Worm (Caenorhabditis elegans): ENCODE measurements around the gene pqn-65.

DNA sequence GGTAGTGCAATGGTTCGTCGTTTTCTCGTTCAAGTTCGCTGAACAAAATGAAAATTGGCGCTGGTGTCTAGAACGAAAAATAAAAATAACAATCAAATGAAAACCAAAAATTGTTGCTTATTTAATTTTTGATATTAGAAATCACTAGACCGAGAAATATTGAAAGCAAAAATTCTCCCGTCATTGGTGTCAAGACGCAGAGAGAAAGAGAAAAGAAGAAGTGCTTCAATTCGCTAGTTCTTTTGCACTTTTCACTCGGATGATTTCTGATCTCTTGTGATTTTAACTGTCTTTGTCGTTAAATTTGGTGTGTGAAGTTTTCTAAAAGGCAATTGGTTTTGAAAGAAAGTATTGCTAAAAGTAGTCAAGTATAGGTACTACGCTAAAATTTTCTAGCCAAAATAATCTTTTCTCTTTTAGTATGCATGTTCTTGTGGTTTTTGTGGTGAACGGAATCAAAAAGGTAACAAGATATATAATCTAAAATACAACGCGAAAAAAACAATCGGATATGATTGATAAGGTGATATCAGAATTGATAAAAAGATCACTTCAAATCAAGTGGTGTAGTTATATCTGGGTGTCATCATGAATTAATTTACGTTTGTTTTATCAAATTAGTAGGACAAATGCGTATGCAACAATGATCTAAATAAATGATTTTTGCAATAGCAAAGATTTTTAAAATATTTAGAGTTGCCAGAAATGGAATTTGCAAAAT is 43.7 kb upstream of the pqn-65 start:
- no peak for TF ChIP-seq zag-1 (tag; optimal IDR thresholded peaks at IDR 0.05)
- no peak for TF ChIP-seq unc-130 (GFP tag; optimal IDR thresholded peaks at IDR 0.05)
- no peak for TF ChIP-seq madf-9 (GFP tag; conservative IDR thresholded peaks at IDR 0.05)
- no peak for TF ChIP-seq duxl-1 (tag; optimal IDR thresholded peaks at IDR 0.05; ENCODE audit: poor library complexity)
- TF ChIP-seq ctbp-1 (GFP tag; IDR thresholded peaks at IDR 0.05): no peak
- TF ChIP-seq ceh-62 (tag; optimal IDR thresholded peaks at IDR 0.05): no peak
- no peak for TF ChIP-seq nhr-76 (tag; optimal IDR thresholded peaks at IDR 0.05)
- TF ChIP-seq dpl-1 (GFP tag; optimal IDR thresholded peaks at IDR 0.05): no peak
